Fruit fly (Drosophila melanogaster): ENCODE measurements around the gene CG10631.

Gene CG10631

dm6 chr2L:19735635-19736109 lies 21.0 kb downstream of the CG10631 start, which contains the start of the genes CG10462 and Nf-YB (continued):
- TF ChIP-seq HLH54F (GFP tag; optimal IDR thresholded peaks at IDR 0.05) (no peak), CG6683 (GFP tag; optimal IDR thresholded peaks at IDR 0.05) (no peak), CG13424 (tag; optimal IDR thresholded peaks at IDR 0.05) (no peak), cg (GFP tag; optimal IDR thresholded peaks at IDR 0.05) (peak; percentile 83), CG6254 (GFP tag; optimal IDR thresholded peaks at IDR 0.05) (no peak), CG12236 (GFP tag; optimal IDR thresholded peaks at IDR 0.05) (no peak), CG32532 (GFP tag; IDR thresholded peaks at IDR 0.05) (no peak), CG1647 (GFP tag; optimal IDR thresholded peaks at IDR 0.05) (no peak), Chrac-16 (GFP tag; optimal IDR thresholded peaks at IDR 0.05) (no peak), CG12104 (GFP tag; optimal IDR thresholded peaks at IDR 0.05) (no peak), slbo (GFP tag; IDR thresholded peaks at IDR 0.05) (no peak), trh (GFP tag; optimal IDR thresholded peaks at IDR 0.05) (no peak), CG7839 (tag; optimal IDR thresholded peaks at IDR 0.05) (no peak), tna (GFP tag; IDR thresholded peaks at IDR 0.05; ENCODE audit: partially characterized antibody) (peak; percentile 92), CG15479 (GFP tag; optimal IDR thresholded peaks at IDR 0.05) (peak; percentile 74), CG42726 (GFP tag; IDR thresholded peaks at IDR 0.05; ENCODE audit: partially characterized antibody) (peak; percentile 84), hkb (optimal IDR thresholded peaks at IDR 0.05) (no peak), hkb (GFP tag; IDR thresholded peaks at IDR 0.05) (no peak), Neu2 (GFP tag; optimal IDR thresholded peaks at IDR 0.05; ENCODE audit: borderline replicate concordance) (no peak), CG13894 (tag; optimal IDR thresholded peaks at IDR 0.05) (no peak), chinmo (GFP tag; IDR thresholded peaks at IDR 0.05; ENCODE audit: partially characterized antibody) (peak; percentile 76; the same call in 1 of the 4 replicates), slou (GFP tag; optimal IDR thresholded peaks at IDR 0.05) (no peak), tup (GFP tag; optimal IDR thresholded peaks at IDR 0.05) (no peak), Eip74EF (GFP tag; optimal IDR thresholded peaks at IDR 0.05) (no peak), pfk (GFP tag; optimal IDR thresholded peaks at IDR 0.05) (no peak), wek (GFP tag; optimal IDR thresholded peaks at IDR 0.05) (no peak), CG9215 (GFP tag; IDR thresholded peaks at IDR 0.05) (no peak), CG17385 (GFP tag; optimal IDR thresholded peaks at IDR 0.05) (no peak), CG17186 (GFP tag; optimal IDR thresholded peaks at IDR 0.05) (peak; percentile 88), D19B (GFP tag; optimal IDR thresholded peaks at IDR 0.05) (no peak), cato (GFP tag; optimal IDR thresholded peaks at IDR 0.05; ENCODE audit: borderline replicate concordance) (no peak), CG11696 (GFP tag; IDR thresholded peaks at IDR 0.05) (no peak), bowl (GFP tag; IDR thresholded peaks at IDR 0.05) (no peak), Ravus (GFP tag; IDR thresholded peaks at IDR 0.05) (no peak), CG8924 (tag; optimal IDR thresholded peaks at IDR 0.05) (no peak), Taf1 (GFP tag; IDR thresholded peaks at IDR 0.05) (no peak), rib (GFP tag; IDR thresholded peaks at IDR 0.05) (no peak), CG33213 (GFP tag; optimal IDR thresholded peaks at IDR 0.05) (peak; percentile 19), tap (tag; optimal IDR thresholded peaks at IDR 0.05) (no peak), CG1832 (GFP tag; optimal IDR thresholded peaks at IDR 0.05) (no peak), Sin3A (optimal IDR thresholded peaks at IDR 0.05) (peak; percentile 81), CG7357 (GFP tag; IDR thresholded peaks at IDR 0.05) (no peak), Mad (GFP tag; optimal IDR thresholded peaks at IDR 0.05) (no peak), psq (GFP tag; optimal IDR thresholded peaks at IDR 0.05) (no peak), abd-A (tag; optimal IDR thresholded peaks at IDR 0.05) (no peak), z (GFP tag; IDR thresholded peaks at IDR 0.05) (no peak), vvl (GFP tag; IDR thresholded peaks at IDR 0.05) (no peak), sc (optimal IDR thresholded peaks at IDR 0.05) (no peak), sc (GFP tag; optimal IDR thresholded peaks at IDR 0.05) (no peak), lov (optimal IDR thresholded peaks at IDR 0.05) (no peak), lov (GFP tag; IDR thresholded peaks at IDR 0.05) (no peak), CG15696 (tag; optimal IDR thresholded peaks at IDR 0.05) (no peak)
